Worm (Caenorhabditis elegans) whole organism, early embryonic: ENCODE measurements around the gene fbxa-47.

ENCODE experiments used
- B0310.2 ChIP-seq: sonication (generic microtip); optimal IDR thresholded peaks from 2 replicates; lab custom pipeline; 2016; ENCODE audit warnings: mild to moderate bottlenecking, missing genetic modification characterization, missing compliant biosample characterization
- F13C5.2 ChIP-seq: sonication (generic microtip); optimal IDR thresholded peaks from 2 replicates; lab custom pipeline; 2017; ENCODE audit warnings: mild to moderate bottlenecking, missing genetic modification characterization, inconsistent platforms, missing compliant biosample characterization
- aly-1 ChIP-seq: sonication (generic microtip); optimal IDR thresholded peaks from 2 replicates; lab custom pipeline; 2016; ENCODE audit warnings: missing genetic modification characterization, missing compliant biosample characterization
- ama-1 ChIP-seq: fragments of 150-350 bp; optimal IDR thresholded peaks from 2 replicates; lab custom pipeline; 2014
- ets-7 ChIP-seq: sonication (generic microtip); optimal IDR thresholded peaks from 2 replicates; lab custom pipeline; 2016; ENCODE audit warnings: missing genotype, missing genetic modification characterization, missing compliant biosample characterization
- flt-1 ChIP-seq: fragments of 200-800 bp; sonication (Bioruptor generic); IDR thresholded peaks from 2 replicates; pipeline ENCODE4 v1.3.6; 2022; ENCODE audit warnings: missing genetic modification characterization, missing compliant biosample characterization
- hmbx-1 ChIP-seq: sonication (generic microtip); optimal IDR thresholded peaks from 2 replicates; lab custom pipeline; 2016; ENCODE audit warnings: mild to moderate bottlenecking, missing genetic modification characterization, missing compliant biosample characterization
- hmg-4 ChIP-seq: fragments of 200-800 bp; sonication (Bioruptor generic); optimal IDR thresholded peaks from 2 replicates; lab custom pipeline; 2018; ENCODE audit warnings: mild to moderate bottlenecking, missing genetic modification characterization, missing compliant biosample characterization
- pes-1 ChIP-seq: fragments of 200-800 bp; sonication (Bioruptor generic); IDR thresholded peaks from 2 replicates; pipeline ENCODE4 v1.3.6; 2022; ENCODE audit warnings: missing genetic modification reagents, missing genetic modification characterization, missing compliant biosample characterization
- scrt-1 ChIP-seq: fragments of 200-800 bp; sonication (Bioruptor generic); IDR thresholded peaks from 2 replicates; pipeline ENCODE4 v1.3.6; 2022; ENCODE audit warnings: missing genetic modification characterization, missing compliant biosample characterization
- tbx-11 ChIP-seq: fragments of 200-800 bp; sonication (Bioruptor generic); IDR thresholded peaks from 2 replicates; pipeline ENCODE4 v1.3.6; 2022; ENCODE audit warnings: missing genetic modification characterization, missing compliant biosample characterization
- tra-4 ChIP-seq: sonication (generic microtip); optimal IDR thresholded peaks from 2 replicates; lab custom pipeline; 2017; ENCODE audit warnings: missing genetic modification characterization, missing compliant biosample characterization

ce11 chrIII:2205155-2205554, 27.1 kb downstream of the fbxa-47 start:
- no peak for TF ChIP-seq ama-1 (lab: Kevin White, UChicago)
- TF ChIP-seq flt-1 (GFP tag; lab: Robert Waterston, UW): no peak
- no peak for TF ChIP-seq aly-1 (tag; lab: Kevin White, UChicago)
- no peak for TF ChIP-seq hmbx-1
- TF ChIP-seq ets-7 (tag; lab: Kevin White, UChicago): no peak
- no peak for TF ChIP-seq hmg-4
- TF ChIP-seq scrt-1 (GFP tag; lab: Robert Waterston, UW): no peak
- no peak for TF ChIP-seq pes-1
- no peak for TF ChIP-seq F13C5.2
- TF ChIP-seq tra-4: no peak
- TF ChIP-seq tbx-11: no peak
- TF ChIP-seq B0310.2 (tag; lab: Kevin White, UChicago): no peak
